Fruit fly (Drosophila melanogaster) whole organism, embryonic: Measurements from ENCODE around the gene Nost.

Source experiments
- Atf6 ChIP-seq: fragments of 200-800 bp; sonication (Bioruptor generic); IDR thresholded peaks from 2 replicates; pipeline ENCODE4 v1.3.6; 2022; ENCODE audit warnings: missing biosample characterization, missing genetic modification characterization
- B-H2 ChIP-seq: fragments of 200-800 bp; sonication (Bioruptor generic); optimal IDR thresholded peaks from 2 replicates; lab custom pipeline; 2018; ENCODE audit warnings: missing biosample characterization, mild to moderate bottlenecking, missing genetic modification characterization
- BtbVII ChIP-seq: fragments of 200-800 bp; sonication (Bioruptor generic); optimal IDR thresholded peaks from 3 replicates; lab custom pipeline; 2017; ENCODE audit warnings: missing biosample characterization, mild to moderate bottlenecking, missing genetic modification characterization
- CG10431 ChIP-seq: fragments of 200-800 bp; sonication (Bioruptor generic); optimal IDR thresholded peaks from 3 replicates; lab custom pipeline; 2018; ENCODE audit warnings: missing biosample characterization, mild to moderate bottlenecking, missing genetic modification characterization
- CG10462 ChIP-seq: fragments of 200-800 bp; sonication (Bioruptor generic); optimal IDR thresholded peaks from 2 replicates; lab custom pipeline; 2016; ENCODE audit warnings: missing biosample characterization, missing genetic modification characterization
- CG2889 ChIP-seq: fragments of 200-800 bp; sonication (Bioruptor generic); IDR thresholded peaks from 3 replicates; pipeline ENCODE4 v1.3.6; 2022; ENCODE audit warnings: missing biosample characterization, missing genetic modification characterization
- CG34376 ChIP-seq: fragments of 200-800 bp; sonication (Bioruptor generic); optimal IDR thresholded peaks from 2 replicates; lab custom pipeline; 2018; ENCODE audit warnings: missing biosample characterization, mild to moderate bottlenecking, missing genetic modification characterization
- CG34422 ChIP-seq: fragments of 200-800 bp; sonication (Bioruptor generic); IDR thresholded peaks from 3 replicates; pipeline ENCODE4 v1.3.6; 2022; ENCODE audit warnings: missing biosample characterization, missing genetic modification characterization
- CG5180 ChIP-seq: fragments of 200-800 bp; sonication (Bioruptor generic); optimal IDR thresholded peaks from 3 replicates; lab custom pipeline; 2017; ENCODE audit warnings: missing biosample characterization, missing genetic modification characterization, mild to moderate bottlenecking, moderate library complexity, missing genetic modification reagents
- CG6689 ChIP-seq: fragments of 200-800 bp; sonication (Bioruptor generic); IDR thresholded peaks from 2 replicates; pipeline ENCODE4 v1.3.6; 2022; ENCODE audit warnings: missing biosample characterization, missing genetic modification characterization
- CG7928 ChIP-seq: fragments of 200-800 bp; sonication (Bioruptor generic); optimal IDR thresholded peaks from 2 replicates; lab custom pipeline; 2017; ENCODE audit warnings: missing biosample characterization, mild to moderate bottlenecking, missing genetic modification characterization
- CG8290 ChIP-seq, 3 experiments: fragments of 200-800 bp; sonication (Bioruptor generic); optimal IDR thresholded peaks; 2 replicates each; lab custom pipeline; 2016 to 2019; ENCODE audit warnings: missing biosample characterization in 3 of 3, missing genetic modification characterization in 3 of 3, mild to moderate bottlenecking in 2 of 3, moderate library complexity in 1 of 3
- D ChIP-seq, 2 experiments: fragments of 200-800 bp in 1 of 2; fragments of >200 bp in 1 of 2; sonication (Bioruptor generic) in 1 of 2; optimal IDR thresholded peaks; 2 replicates in 1 of 2; 3 replicates in 1 of 2; lab custom pipeline; 2017; ENCODE audit warnings: mild to moderate bottlenecking in 1 of 2, missing biosample characterization in 1 of 2, missing genetic modification characterization in 1 of 2, missing genetic modification reagents in 1 of 2
- Dip2 ChIP-seq: fragments of 200-800 bp; sonication (Bioruptor generic); IDR thresholded peaks from 2 replicates; pipeline ENCODE4 v1.3.6; 2022; ENCODE audit warnings: missing biosample characterization, missing genetic modification characterization
- Elba2 ChIP-seq: fragments of 200-800 bp; sonication (Bioruptor generic); optimal IDR thresholded peaks from 3 replicates; lab custom pipeline; 2016; ENCODE audit warnings: missing biosample characterization, missing genetic modification characterization
- HHEX ChIP-seq: fragments of 200-800 bp; sonication (Bioruptor generic); optimal IDR thresholded peaks from 3 replicates; lab custom pipeline; 2017; ENCODE audit warnings: missing biosample characterization, mild to moderate bottlenecking, missing genetic modification characterization, missing genetic modification reagents
- HLHmδ ChIP-seq: fragments of 200-800 bp; sonication (Bioruptor generic); optimal IDR thresholded peaks from 2 replicates; lab custom pipeline; 2018; ENCODE audit warnings: missing biosample characterization, mild to moderate bottlenecking, missing genetic modification characterization, moderate library complexity
- Hmx ChIP-seq: fragments of 200-800 bp; sonication (Bioruptor generic); optimal IDR thresholded peaks from 2 replicates; lab custom pipeline; 2016; ENCODE audit warnings: missing biosample characterization, missing genetic modification characterization
- MESR4 ChIP-seq: fragments of 200-800 bp; sonication (Bioruptor generic); optimal IDR thresholded peaks from 2 replicates; lab custom pipeline; 2018; ENCODE audit warnings: missing biosample characterization, mild to moderate bottlenecking, missing genetic modification characterization, moderate library complexity
- Opbp ChIP-seq: fragments of 200-800 bp; sonication (Bioruptor generic); IDR thresholded peaks from 3 replicates; pipeline ENCODE4 v1.3.6; 2022; ENCODE audit warnings: missing biosample characterization, missing genetic modification characterization; ENCODE audit not compliant: partially characterized antibody
- Ravus ChIP-seq: fragments of 200-800 bp; sonication (Bioruptor generic); IDR thresholded peaks from 2 replicates; pipeline ENCODE4 v1.3.6; 2022; ENCODE audit warnings: missing biosample characterization, missing genetic modification characterization
- Rx ChIP-seq: fragments of 200-800 bp; sonication (Bioruptor generic); IDR thresholded peaks from 2 replicates; pipeline ENCODE4 v1.3.6; 2022; ENCODE audit warnings: missing biosample characterization, missing genetic modification characterization
- Sox102F ChIP-seq: fragments of 200-800 bp; sonication (Bioruptor generic); optimal IDR thresholded peaks from 2 replicates; lab custom pipeline; 2018; ENCODE audit warnings: missing biosample characterization, mild to moderate bottlenecking, missing genetic modification characterization, moderate library complexity
- Xrp1 ChIP-seq: fragments of 200-800 bp; sonication (Bioruptor generic); IDR thresholded peaks from 2 replicates; pipeline ENCODE4 v1.3.6; 2022; ENCODE audit warnings: missing biosample characterization, missing genetic modification characterization
- amos ChIP-seq: fragments of 200-800 bp; sonication (Bioruptor generic); IDR thresholded peaks from 2 replicates; pipeline ENCODE4 v1.3.6; 2022; ENCODE audit warnings: missing biosample characterization, missing genetic modification characterization; ENCODE audit not compliant: partially characterized antibody
- bigmax ChIP-seq: fragments of 200-800 bp; sonication (Bioruptor generic); optimal IDR thresholded peaks from 2 replicates; lab custom pipeline; 2018; ENCODE audit warnings: missing biosample characterization, mild to moderate bottlenecking, missing genetic modification characterization
- chif ChIP-seq, 2 experiments: fragments of 200-800 bp; sonication (Bioruptor generic); optimal IDR thresholded peaks; 3 replicates each; lab custom pipeline; 2016; ENCODE audit warnings: missing biosample characterization in 2 of 2, missing genetic modification characterization in 2 of 2
- chinmo ChIP-seq: fragments of 200-800 bp; sonication (Bioruptor generic); IDR thresholded peaks from 4 replicates; pipeline ENCODE4 v1.3.6; 2022; ENCODE audit warnings: missing biosample characterization, missing genetic modification characterization; ENCODE audit not compliant: partially characterized antibody
- crol ChIP-seq: fragments of 200-800 bp; sonication (Bioruptor generic); IDR thresholded peaks from 2 replicates; pipeline ENCODE4 v1.3.6; 2022; ENCODE audit warnings: missing biosample characterization, missing genetic modification characterization
- cwo ChIP-seq: fragments of 200-800 bp; sonication (Bioruptor generic); optimal IDR thresholded peaks from 3 replicates; lab custom pipeline; 2017; ENCODE audit warnings: missing biosample characterization, missing genetic modification characterization, mild to moderate bottlenecking, moderate library complexity, missing genetic modification reagents
- dan ChIP-seq: fragments of 200-800 bp; sonication (Bioruptor generic); IDR thresholded peaks from 2 replicates; pipeline ENCODE4 v1.3.6; 2022; ENCODE audit warnings: missing biosample characterization, missing genetic modification characterization
- dmrt99B ChIP-seq: fragments of 200-800 bp; sonication (Bioruptor generic); optimal IDR thresholded peaks from 2 replicates; lab custom pipeline; 2018; ENCODE audit warnings: missing biosample characterization, mild to moderate bottlenecking, missing genetic modification characterization, moderate library complexity
- eve ChIP-seq, 2 experiments: fragments of >200 bp; optimal IDR thresholded peaks; 2 replicates each; lab custom pipeline; 2017; ENCODE audit warnings: missing biosample characterization in 2 of 2, missing genetic modification characterization in 2 of 2
- fru ChIP-seq: fragments of >200 bp; optimal IDR thresholded peaks from 2 replicates; lab custom pipeline; 2017
- gce ChIP-seq: fragments of 200-800 bp; sonication (Bioruptor generic); IDR thresholded peaks from 3 replicates; pipeline ENCODE4 v1.3.6; 2022; ENCODE audit warnings: missing biosample characterization, missing genetic modification characterization
- kah ChIP-seq: fragments of 200-800 bp; sonication (Bioruptor generic); optimal IDR thresholded peaks from 2 replicates; lab custom pipeline; 2018; ENCODE audit warnings: missing biosample characterization, mild to moderate bottlenecking, missing genetic modification characterization
- pnt ChIP-seq: fragments of 200-800 bp; sonication (Bioruptor generic); optimal IDR thresholded peaks from 3 replicates; lab custom pipeline; 2016; ENCODE audit warnings: missing biosample characterization, missing genetic modification characterization
- prd ChIP-seq, 3 experiments: fragments of >200 bp in 2 of 3; fragments of 200-800 bp in 1 of 3; sonication (Bioruptor generic) in 1 of 3; optimal IDR thresholded peaks in 2 of 3; IDR thresholded peaks in 1 of 3; 2 replicates in 2 of 3; 3 replicates in 1 of 3; pipeline versions ENCODE4 v1.3.6 to Lab custom; 2017 to 2022; ENCODE audit warnings: missing biosample characterization in 1 of 3, missing genetic modification characterization in 1 of 3
- pum ChIP-seq: fragments of 200-800 bp; sonication (Bioruptor generic); optimal IDR thresholded peaks from 2 replicates; lab custom pipeline; 2016; ENCODE audit warnings: missing biosample characterization, missing genetic modification characterization
- repo ChIP-seq: fragments of 200-800 bp; sonication (Bioruptor generic); optimal IDR thresholded peaks from 2 replicates; lab custom pipeline; 2016; ENCODE audit warnings: missing biosample characterization, missing genetic modification characterization
- row ChIP-seq: fragments of 200-800 bp; sonication (Bioruptor generic); IDR thresholded peaks from 3 replicates; pipeline ENCODE4 v1.3.6; 2022; ENCODE audit warnings: missing biosample characterization, missing genetic modification characterization
- sens ChIP-seq: fragments of 200-800 bp; sonication (Bioruptor generic); peaks from one replicate; lab custom pipeline; 2016; ENCODE audit warnings: missing biosample characterization, missing genetic modification characterization
- seq ChIP-seq: fragments of 200-800 bp; sonication (Bioruptor generic); IDR thresholded peaks from 2 replicates; pipeline ENCODE4 v1.3.6; 2022; ENCODE audit warnings: missing biosample characterization, missing genetic modification characterization
- shn ChIP-seq: fragments of 200-800 bp; sonication (Bioruptor generic); optimal IDR thresholded peaks from 3 replicates; lab custom pipeline; 2016; ENCODE audit warnings: missing biosample characterization, missing genetic modification characterization
- slbo ChIP-seq: fragments of 200-800 bp; sonication (Bioruptor generic); IDR thresholded peaks from 2 replicates; pipeline ENCODE4 v1.3.6; 2022; ENCODE audit warnings: missing biosample characterization, missing genetic modification characterization
- stwl ChIP-seq: fragments of 200-800 bp; sonication (Bioruptor generic); optimal IDR thresholded peaks from 3 replicates; lab custom pipeline; 2018; ENCODE audit warnings: missing biosample characterization, mild to moderate bottlenecking, missing genetic modification characterization, moderate library complexity
- twi ChIP-seq: fragments of 200-800 bp; optimal IDR thresholded peaks from 2 replicates; lab custom pipeline; 2019; ENCODE audit warnings: missing biosample characterization, mild to moderate bottlenecking, missing genetic modification characterization, moderate library complexity
- zen ChIP-seq: fragments of 200-800 bp; sonication (Bioruptor generic); optimal IDR thresholded peaks from 3 replicates; lab custom pipeline; 2018; ENCODE audit warnings: missing biosample characterization, mild to moderate bottlenecking, missing genetic modification characterization, moderate library complexity

Gene Nost

dm6 chrX:9103308-9104185, 73.5 kb downstream of the Nost start, which contains the start of gene CG7766 (continued):
- no peak for TF ChIP-seq dan (GFP tag; lab: Robert Waterston, UW)
- TF ChIP-seq CG10431, result no peak
- no peak for TF ChIP-seq CG6689 (GFP tag; lab: Robert Waterston, UW)
- TF ChIP-seq CG5180 (GFP tag; lab: Kevin White, UChicago), result no peak
- no peak for TF ChIP-seq HHEX (GFP tag; lab: Kevin White, UChicago)
- no peak for TF ChIP-seq CG7928 (GFP tag; lab: Kevin White, UChicago)
- TF ChIP-seq B-H2, result no peak
- no peak for TF ChIP-seq HLHmδ
- no peak for TF ChIP-seq Xrp1 (GFP tag; lab: Robert Waterston, UW)
- TF ChIP-seq chif (GFP tag; optimal IDR thresholded peaks at IDR 0.05; lab: Kevin White, UChicago), result no peak
- no peak for TF ChIP-seq repo
- 0 out of 2 replicates have a peak, but pooled peaks have one; percentile 20 for TF ChIP-seq Atf6
- TF ChIP-seq pnt, result no peak
- TF ChIP-seq D (optimal IDR thresholded peaks at IDR 0.05; lab: Kevin White, UChicago), result no peak
- TF ChIP-seq D (GFP tag; optimal IDR thresholded peaks at IDR 0.05; lab: Kevin White, UChicago), result no peak
- TF ChIP-seq fru, result no peak
- peak; percentile 78 for TF ChIP-seq MESR4 (GFP tag; lab: Kevin White, UChicago)
- no peak for TF ChIP-seq CG34376 (GFP tag; lab: Kevin White, UChicago)
- no peak for TF ChIP-seq eve (GFP tag; optimal IDR thresholded peaks at IDR 0.05; lab: Kevin White, UChicago)
- no peak for TF ChIP-seq CG10462
- no peak for TF ChIP-seq seq
- no peak for TF ChIP-seq Dip2 (GFP tag; lab: Robert Waterston, UW)
- TF ChIP-seq crol (GFP tag; lab: Robert Waterston, UW), result peak; percentile 57; the same call in 1 of the 2 replicates
- no peak for TF ChIP-seq Ravus
- TF ChIP-seq chinmo, result 0 out of 4 replicates have a peak, but pooled peaks have one; percentile 26
- peak; percentile 25 for TF ChIP-seq stwl
- TF ChIP-seq bigmax (GFP tag; lab: Kevin White, UChicago), result no peak
- TF ChIP-seq CG8290 (GFP tag; optimal IDR thresholded peaks at IDR 0.05; lab: Kevin White, UChicago), result no peak
- TF ChIP-seq CG8290 (tag; optimal IDR thresholded peaks at IDR 0.05; lab: Kevin White, UChicago), result no peak
- TF ChIP-seq Rx (GFP tag; lab: Robert Waterston, UW), result no peak
- no peak for TF ChIP-seq zen (tag; lab: Kevin White, UChicago)
- no peak for TF ChIP-seq twi (tag; lab: Kevin White, UChicago)
- no peak for TF ChIP-seq prd (optimal IDR thresholded peaks at IDR 0.05; lab: Kevin White, UChicago)
- TF ChIP-seq prd (GFP tag; IDR thresholded peaks at IDR 0.05; lab: Robert Waterston, UW), result no peak
- TF ChIP-seq Hmx (GFP tag; lab: Kevin White, UChicago), result no peak
- no peak for TF ChIP-seq Sox102F (GFP tag; lab: Kevin White, UChicago)
- TF ChIP-seq kah (GFP tag; lab: Kevin White, UChicago), result no peak
- no peak for TF ChIP-seq amos
- TF ChIP-seq pum, result no peak
- no peak for TF ChIP-seq shn (GFP tag; lab: Kevin White, UChicago)
- 0 out of 3 replicates have a peak, but pooled peaks have one; percentile 12 for TF ChIP-seq CG34422 (GFP tag; lab: Robert Waterston, UW)
- no peak for TF ChIP-seq dmrt99B (tag; lab: Kevin White, UChicago)
- peak; percentile 59 for TF ChIP-seq sens (GFP tag; lab: Kevin White, UChicago)
- peak; percentile 34; the same call in 2 of the 3 replicates for TF ChIP-seq row (GFP tag; lab: Robert Waterston, UW)
- no peak for TF ChIP-seq CG2889
- no peak for TF ChIP-seq Opbp (GFP tag; lab: Robert Waterston, UW)
- TF ChIP-seq gce (GFP tag; lab: Robert Waterston, UW), result no peak
- TF ChIP-seq cwo (GFP tag; lab: Kevin White, UChicago), result no peak
- no peak for TF ChIP-seq Elba2
- TF ChIP-seq BtbVII (GFP tag; lab: Kevin White, UChicago), result no peak
- TF ChIP-seq slbo, result no peak
